Fruit fly (Drosophila melanogaster) whole organism: ENCODE data around the gene CG32795.

Source experiments
- CG8478 ChIP-seq: fragments of >200 bp; optimal IDR thresholded peaks from 2 replicates; lab custom pipeline; 2018; ENCODE audit warnings: inconsistent platforms
- Dll ChIP-seq: fragments of >200 bp; optimal IDR thresholded peaks from 2 replicates; lab custom pipeline; 2017
- EcR ChIP-seq, 2 experiments: fragments of >200 bp; optimal IDR thresholded peaks; 2 replicates each; lab custom pipeline; 2017; ENCODE audit warnings: missing biosample characterization in 2 of 2, missing genetic modification characterization in 2 of 2, missing genetic modification reagents in 2 of 2
- pan ChIP-seq: fragments of >200 bp; optimal IDR thresholded peaks from 2 replicates; lab custom pipeline; 2017
- psq ChIP-seq: fragments of >200 bp; optimal IDR thresholded peaks from 2 replicates; lab custom pipeline; 2017
- usp ChIP-seq: fragments of >200 bp; optimal IDR thresholded peaks from 2 replicates; lab custom pipeline; 2017; ENCODE audit warnings: missing biosample characterization, missing genetic modification characterization, mixed read lengths

The CG32795 gene

DNA sequence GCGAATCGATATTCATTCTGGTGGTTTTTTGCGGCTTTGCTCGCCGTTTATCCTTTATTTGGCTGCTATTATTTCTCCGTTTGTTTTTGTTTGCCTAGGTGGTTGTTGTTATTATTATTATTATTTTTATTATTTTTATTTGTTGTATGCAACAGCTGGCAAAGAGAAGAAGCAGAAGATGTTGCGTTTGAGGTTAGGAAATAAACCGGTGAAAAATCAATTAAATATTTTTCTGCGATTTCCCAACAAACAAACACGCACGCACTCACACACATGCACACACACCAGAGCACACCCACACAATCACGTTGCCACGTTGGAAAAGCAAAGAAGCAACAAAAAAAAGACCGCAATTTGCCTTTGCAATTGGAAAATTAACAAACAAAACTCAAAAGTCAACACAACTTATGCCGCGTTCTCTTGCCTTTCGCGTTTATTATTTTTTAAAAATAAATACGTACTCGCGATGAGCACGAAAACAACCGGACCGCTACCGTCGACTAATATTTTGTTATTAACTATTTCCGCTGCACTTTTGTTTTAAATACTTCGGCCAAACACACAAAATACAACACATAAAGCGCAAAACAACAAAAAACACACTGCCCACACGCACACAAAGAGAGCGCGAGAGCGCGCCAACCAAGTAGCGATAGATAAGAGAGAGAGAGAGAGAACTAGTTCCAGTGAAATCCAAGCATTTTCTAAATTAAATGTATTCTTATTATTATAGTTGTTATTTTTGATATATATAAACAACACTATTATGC lies 897 bp downstream of the CG32795 start:
- TF ChIP-seq CG8478 (lab: Kevin White, UChicago) (no peak), pan (lab: Kevin White, UChicago) (no peak), EcR (GFP tag; optimal IDR thresholded peaks at IDR 0.05; lab: Kevin White, UChicago) (no peak), psq (lab: Kevin White, UChicago) (no peak), Dll (no peak), usp (no peak)

DNA sequence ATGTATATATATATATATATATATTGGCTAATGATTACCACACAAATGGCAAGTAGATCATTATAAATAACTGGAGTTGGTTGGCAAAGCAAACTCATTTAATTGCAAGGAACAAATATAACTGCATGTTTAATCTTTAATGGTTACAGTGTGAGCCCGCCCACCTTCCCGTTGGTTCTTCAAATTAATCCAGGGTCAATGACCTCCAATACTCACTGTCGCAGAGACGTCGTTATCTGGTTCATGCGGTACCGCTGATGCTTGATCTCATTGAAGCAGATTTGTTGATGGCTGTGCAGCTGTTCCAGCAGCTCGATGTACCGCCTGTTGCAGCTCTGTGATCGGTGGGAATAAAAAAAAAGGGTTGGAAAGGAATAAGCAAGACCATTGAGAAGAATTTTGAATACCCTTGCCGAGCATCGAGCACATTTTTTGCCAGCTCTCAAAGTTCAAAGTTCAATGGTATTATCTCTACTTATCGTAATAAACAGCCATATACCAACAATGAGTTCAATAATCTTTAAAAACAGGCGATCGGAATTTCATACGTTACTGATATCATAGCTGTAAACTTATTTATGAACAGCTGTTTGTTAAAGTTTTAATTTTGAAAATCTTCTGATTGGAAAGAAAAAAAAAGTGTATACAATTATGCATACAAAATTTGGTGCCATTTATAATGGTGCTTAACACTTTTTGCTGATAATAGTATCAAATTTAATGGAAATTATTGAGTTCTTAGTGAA lies 1.9 kb downstream of the CG32795 start:
- TF ChIP-seq EcR (GFP tag; optimal IDR thresholded peaks at IDR 0.05; lab: Kevin White, UChicago) (peak; percentile 33 to 57), pan (lab: Kevin White, UChicago) (no peak)

DNA sequence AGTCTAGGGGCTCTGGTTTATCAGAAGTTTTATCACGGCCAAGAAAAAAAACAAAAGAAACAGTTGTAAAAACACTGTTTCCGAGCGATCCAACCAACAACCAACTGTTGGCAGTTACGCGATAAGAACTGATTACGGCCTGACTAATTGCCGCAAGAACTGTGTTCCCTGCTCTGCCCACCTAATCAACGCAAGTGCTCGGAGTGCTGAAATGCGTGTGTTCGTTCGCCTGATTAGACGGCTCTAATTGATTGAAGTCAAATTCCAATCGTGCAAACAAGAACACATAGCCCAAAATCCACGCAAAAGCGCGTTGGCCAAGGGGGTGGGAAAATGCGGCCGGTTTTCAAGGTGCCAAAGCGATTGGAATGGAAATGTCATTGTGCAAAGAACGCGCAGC lies 2.5 kb downstream of the CG32795 start:
- TF ChIP-seq EcR (GFP tag; optimal IDR thresholded peaks at IDR 0.05; lab: Kevin White, UChicago) (no peak), usp (no peak), pan (lab: Kevin White, UChicago) (no peak), Dll (no peak), psq (lab: Kevin White, UChicago) (no peak), CG8478 (lab: Kevin White, UChicago) (no peak)

DNA sequence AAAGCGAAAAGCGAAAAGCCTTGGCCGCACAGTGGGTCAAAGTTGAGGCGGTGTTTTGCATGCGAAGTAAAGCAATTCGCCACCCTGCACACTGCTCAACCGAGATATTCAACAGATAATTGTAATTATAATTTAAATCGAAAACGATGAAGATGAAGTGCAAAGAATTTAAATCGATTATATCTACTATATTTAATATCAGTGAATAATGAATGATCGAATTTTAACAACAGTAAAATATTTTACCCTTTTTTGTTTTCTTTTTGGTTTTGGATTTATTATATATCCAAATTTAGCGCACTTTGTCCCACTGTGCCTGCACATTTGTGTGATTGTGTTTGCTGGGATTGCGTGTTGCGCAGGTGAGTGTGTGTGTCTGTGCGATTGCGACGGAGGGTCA lies 3.1 kb downstream of the CG32795 start:
- no peak for TF ChIP-seq EcR (GFP tag; optimal IDR thresholded peaks at IDR 0.05; lab: Kevin White, UChicago)
- TF ChIP-seq Dll, result no peak
- no peak for TF ChIP-seq CG8478 (lab: Kevin White, UChicago)
- no peak for TF ChIP-seq pan (lab: Kevin White, UChicago)
- no peak for TF ChIP-seq usp
- no peak for TF ChIP-seq psq (lab: Kevin White, UChicago)

DNA sequence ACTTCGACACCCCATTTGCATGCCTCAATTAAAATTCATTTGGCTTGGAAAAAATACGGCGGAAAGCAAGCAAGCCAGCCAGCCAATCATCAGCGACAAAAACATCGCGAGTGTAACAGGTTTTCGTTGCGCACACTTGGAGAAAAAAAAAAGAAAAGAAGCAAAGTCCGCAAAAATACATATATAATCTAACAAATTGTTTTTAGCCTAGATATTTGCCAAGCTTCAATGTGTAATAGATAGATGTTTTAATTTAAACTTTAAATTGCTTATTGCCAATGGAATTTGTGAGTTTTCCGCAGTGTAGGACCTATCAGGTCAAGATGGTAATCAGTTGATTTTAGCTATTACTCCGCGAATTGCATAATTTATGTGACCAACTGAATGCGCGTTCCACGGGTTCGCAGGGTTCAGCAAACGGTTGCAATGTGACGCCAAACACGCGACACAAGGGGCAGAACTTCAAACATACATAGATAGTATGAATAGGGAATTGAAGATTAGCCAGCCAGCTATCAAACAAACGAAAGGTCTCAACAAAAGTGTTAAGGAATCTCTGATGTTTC lies 3.7 kb downstream of the CG32795 start:
- TF ChIP-seq pan (lab: Kevin White, UChicago), result no peak
- TF ChIP-seq Dll, result no peak
- TF ChIP-seq CG8478 (lab: Kevin White, UChicago), result no peak
- TF ChIP-seq EcR (GFP tag; optimal IDR thresholded peaks at IDR 0.05; lab: Kevin White, UChicago), result no peak
- no peak for TF ChIP-seq psq (lab: Kevin White, UChicago)
- TF ChIP-seq usp, result no peak

DNA sequence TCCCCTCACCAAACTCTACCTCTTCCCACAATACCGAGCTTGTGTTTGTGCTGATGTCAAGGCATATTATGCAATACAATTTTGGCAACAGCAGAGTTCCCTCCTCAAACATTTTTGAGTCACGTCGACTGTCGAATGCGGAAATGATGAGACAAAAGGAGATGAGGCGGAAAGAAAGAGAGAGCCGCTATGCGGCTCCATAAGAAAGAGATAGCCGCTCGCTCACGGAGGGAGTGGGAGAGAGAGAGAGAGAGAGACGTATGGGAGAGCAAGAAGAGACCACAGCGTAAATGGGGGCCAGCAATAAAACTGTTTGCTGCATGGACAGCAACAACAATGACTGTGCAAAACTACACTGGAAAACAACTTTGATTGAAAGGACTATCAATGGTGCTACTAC lies 24.9 kb downstream of the CG32795 start:
- TF ChIP-seq usp (no peak), psq (lab: Kevin White, UChicago) (no peak), EcR (GFP tag; optimal IDR thresholded peaks at IDR 0.05; lab: Kevin White, UChicago) (no peak), pan (lab: Kevin White, UChicago) (no peak), CG8478 (lab: Kevin White, UChicago) (no peak), Dll (no peak)

DNA sequence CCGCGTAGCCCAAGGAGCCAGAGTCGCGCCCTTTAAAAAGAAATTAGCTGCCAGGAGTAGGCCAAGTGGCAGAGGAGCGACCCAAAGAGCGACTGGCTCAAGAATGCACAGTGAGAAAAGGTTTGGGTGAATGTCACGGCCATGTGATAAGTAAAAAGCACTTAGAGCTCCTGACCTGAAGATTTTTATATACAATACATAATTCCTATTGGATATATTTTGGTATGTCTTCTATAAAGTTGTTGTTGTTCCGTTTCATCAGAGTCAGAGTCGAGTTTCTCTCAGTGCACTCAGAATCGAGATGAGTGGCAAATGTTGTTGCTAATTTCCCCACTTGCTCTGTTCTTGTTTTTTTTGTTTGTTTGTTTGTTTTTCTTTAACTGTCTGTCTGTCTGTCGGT lies 29.2 kb downstream of the CG32795 start:
- TF ChIP-seq Dll (no peak), pan (lab: Kevin White, UChicago) (no peak), EcR (GFP tag; optimal IDR thresholded peaks at IDR 0.05; lab: Kevin White, UChicago) (no peak), usp (no peak), CG8478 (lab: Kevin White, UChicago) (no peak), psq (lab: Kevin White, UChicago) (no peak)

DNA sequence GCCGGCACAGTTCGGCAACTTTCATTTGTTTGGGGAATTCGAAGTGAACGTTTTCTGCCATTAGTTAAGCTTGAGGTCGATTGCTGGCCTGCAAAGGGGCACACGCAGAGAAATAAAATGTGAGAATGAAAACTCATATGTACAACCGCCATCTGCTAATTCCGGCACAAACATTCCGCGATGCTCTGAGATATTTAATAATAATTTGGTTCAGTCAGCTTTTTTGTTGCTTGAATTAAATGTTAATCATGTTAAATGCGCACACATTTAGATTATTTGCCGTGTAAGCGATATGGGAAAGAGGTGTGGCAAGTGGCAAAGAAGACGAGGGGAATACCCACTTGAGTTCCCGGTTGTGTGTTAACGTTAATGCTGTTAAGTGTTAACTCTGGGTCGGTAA lies 33.0 kb downstream of the CG32795 start:
- TF ChIP-seq Dll, result no peak
- no peak for TF ChIP-seq psq (lab: Kevin White, UChicago)
- TF ChIP-seq pan (lab: Kevin White, UChicago), result no peak
- no peak for TF ChIP-seq CG8478 (lab: Kevin White, UChicago)
- no peak for TF ChIP-seq EcR (GFP tag; optimal IDR thresholded peaks at IDR 0.05; lab: Kevin White, UChicago)
- TF ChIP-seq usp, result no peak

DNA sequence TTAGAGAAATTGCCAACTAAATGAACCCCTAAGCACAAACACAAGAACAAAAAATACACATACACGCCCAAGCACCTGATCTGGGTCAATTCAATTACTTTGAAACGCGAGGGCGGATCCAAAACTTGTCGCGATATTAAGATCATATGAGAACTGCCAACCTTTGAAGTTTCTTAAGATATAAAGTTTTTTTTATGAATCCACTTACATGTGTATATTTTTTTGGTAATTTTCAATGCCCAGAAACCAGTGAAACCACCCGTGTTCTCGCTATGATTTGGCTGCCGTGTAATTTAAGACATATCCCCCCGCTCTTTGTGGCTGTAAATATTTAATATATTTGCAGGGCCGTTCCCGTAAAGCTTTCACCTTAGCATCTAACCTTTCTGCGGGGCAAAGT lies 40.7 kb downstream of the CG32795 start:
- no peak for TF ChIP-seq Dll

DNA sequence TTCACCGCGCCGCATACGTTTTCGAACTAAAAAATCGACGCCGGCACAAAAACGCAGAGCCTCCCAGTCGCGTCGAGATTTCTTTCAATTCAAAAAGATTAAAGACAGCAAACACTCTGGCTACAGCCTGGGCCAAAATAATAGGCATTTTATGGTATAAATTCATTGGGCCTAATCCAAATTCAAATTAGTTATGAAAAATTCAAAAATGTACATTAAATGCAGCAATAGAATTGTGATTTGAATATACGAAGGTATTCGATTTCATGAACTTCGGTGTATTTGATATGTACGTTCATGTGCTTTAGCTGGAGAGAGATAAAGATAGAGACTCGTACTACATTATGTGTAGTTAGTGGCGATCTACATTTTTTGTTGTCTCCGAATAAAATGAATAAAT lies 46.3 kb downstream of the CG32795 start, which contains the start of gene Syx4:
Gene Syx4, minus strand, starts transcription at position 35 of the 400 bp plus-strand sequence.
- no peak for TF ChIP-seq EcR (GFP tag; optimal IDR thresholded peaks at IDR 0.05; lab: Kevin White, UChicago)
- no peak for TF ChIP-seq CG8478 (lab: Kevin White, UChicago)
- no peak for TF ChIP-seq Dll
- TF ChIP-seq psq (lab: Kevin White, UChicago), result no peak
- no peak for TF ChIP-seq usp
- TF ChIP-seq pan (lab: Kevin White, UChicago), result no peak

DNA sequence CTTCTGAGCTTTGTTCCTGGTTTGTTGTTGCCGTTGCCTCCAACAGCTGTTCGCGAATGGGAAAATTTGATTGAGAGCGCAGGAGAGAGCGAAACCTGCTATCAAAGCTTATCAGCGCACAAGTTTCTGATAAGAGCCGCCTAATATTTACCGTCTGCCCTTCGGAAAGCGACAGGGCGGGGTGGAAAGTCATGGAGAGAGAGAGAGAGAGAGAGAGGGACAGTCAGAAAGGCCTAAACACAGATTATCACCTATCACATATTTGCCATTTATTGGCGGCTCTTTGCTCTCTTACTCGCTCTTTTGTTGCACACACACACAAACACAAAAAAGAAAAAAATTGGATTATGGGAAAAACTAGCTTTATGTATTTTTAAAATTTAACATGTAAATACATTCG lies 46.8 kb downstream of the CG32795 start:
- no peak for TF ChIP-seq pan (lab: Kevin White, UChicago)
- TF ChIP-seq usp, result no peak
- no peak for TF ChIP-seq CG8478 (lab: Kevin White, UChicago)
- TF ChIP-seq Dll, result no peak
- TF ChIP-seq psq (lab: Kevin White, UChicago), result no peak
- no peak for TF ChIP-seq EcR (GFP tag; optimal IDR thresholded peaks at IDR 0.05; lab: Kevin White, UChicago)

DNA sequence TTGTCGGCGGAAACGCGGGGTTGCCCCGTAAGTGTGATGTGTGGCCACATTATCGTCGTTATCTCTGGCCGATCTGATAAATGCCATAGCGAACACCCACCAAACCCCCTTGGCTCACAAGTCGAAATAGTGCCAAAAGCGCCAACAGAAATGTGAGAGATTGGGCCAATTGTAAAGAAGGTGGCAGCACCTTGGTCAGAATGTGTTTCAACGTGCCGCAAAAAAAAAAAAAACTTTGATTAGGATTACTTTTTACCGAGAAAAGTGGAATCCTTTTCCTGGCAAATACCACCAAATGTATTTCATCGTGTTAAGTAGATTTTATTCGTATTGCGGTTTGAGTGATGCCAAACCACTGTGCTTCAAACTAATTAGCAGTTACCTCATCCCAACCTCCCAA lies 47.3 kb downstream of the CG32795 start:
- TF ChIP-seq CG8478 (lab: Kevin White, UChicago) (no peak), pan (lab: Kevin White, UChicago) (no peak), usp (no peak), psq (lab: Kevin White, UChicago) (no peak)
